Worm (Caenorhabditis elegans) whole organism, young adult: ENCODE data around the gene F01D5.6.
A peak's percentile ranks its signal among the peaks of the same experiment; 100 is the strongest.

Experiments
- B0261.1 ChIP-seq: sonication (generic microtip); optimal IDR thresholded peaks from 2 replicates; lab custom pipeline; 2016; ENCODE audit warnings: mild to moderate bottlenecking, missing genetic modification characterization, moderate library complexity, missing compliant biosample characterization
- C17E4.6 ChIP-seq: fragments of 200-800 bp; sonication (Bioruptor generic); IDR thresholded peaks from 2 replicates; pipeline ENCODE4 v1.3.6; 2022; ENCODE audit warnings: missing genetic modification reagents, missing genetic modification characterization, missing compliant biosample characterization
- F23B12.7 ChIP-seq: sonication (generic microtip); optimal IDR thresholded peaks from 2 replicates; lab custom pipeline; 2017; ENCODE audit warnings: missing genetic modification characterization, mild to moderate bottlenecking, missing compliant biosample characterization, antibody characterized with exemption, moderate library complexity; ENCODE audit not compliant: insufficient read depth
- F39B2.1 ChIP-seq: fragments of 200-800 bp; sonication (Bioruptor generic); IDR thresholded peaks from 2 replicates; pipeline ENCODE4 v1.3.6; 2022; ENCODE audit warnings: missing genetic modification reagents, missing genetic modification characterization, missing compliant biosample characterization
- T26A5.8 ChIP-seq: sonication (generic microtip); optimal IDR thresholded peaks from 2 replicates; lab custom pipeline; 2016; ENCODE audit warnings: missing genetic modification characterization, missing compliant biosample characterization
- Y53G8AR.9 ChIP-seq: fragments of 200-800 bp; sonication (Bioruptor generic); conservative IDR thresholded peaks from 2 replicates; pipeline ENCODE4 v1.3.6; 2022; ENCODE audit warnings: missing genetic modification reagents, missing genetic modification characterization, missing compliant biosample characterization
- Y79H2A.3 ChIP-seq: fragments of 200-800 bp; sonication (Bioruptor generic); conservative IDR thresholded peaks from 2 replicates; pipeline ENCODE4 v1.3.6; 2022; ENCODE audit warnings: missing genetic modification reagents, missing genetic modification characterization, missing compliant biosample characterization
- akir-1 ChIP-seq: fragments of 200-800 bp; sonication (Bioruptor generic); optimal IDR thresholded peaks from 2 replicates; lab custom pipeline; 2018; ENCODE audit warnings: mild to moderate bottlenecking, missing genetic modification characterization, moderate library complexity, missing compliant biosample characterization
- aptf-3 ChIP-seq: fragments of 200-800 bp; sonication (Bioruptor generic); IDR thresholded peaks from 2 replicates; pipeline ENCODE4 v1.3.6; 2022; ENCODE audit warnings: missing genetic modification characterization, missing compliant biosample characterization
- athp-1 ChIP-seq: sonication (generic microtip); optimal IDR thresholded peaks from 2 replicates; lab custom pipeline; 2017; ENCODE audit warnings: mild to moderate bottlenecking, missing genetic modification characterization, missing compliant biosample characterization
- bed-1 ChIP-seq: fragments of 200-800 bp; sonication (Bioruptor generic); IDR thresholded peaks from 2 replicates; pipeline ENCODE4 v1.3.6; 2022; ENCODE audit warnings: missing genetic modification reagents, missing genetic modification characterization, missing compliant biosample characterization
- ccch-3 ChIP-seq: fragments of 200-800 bp; sonication (Bioruptor generic); optimal IDR thresholded peaks from 2 replicates; lab custom pipeline; 2018; ENCODE audit warnings: mild to moderate bottlenecking, missing genetic modification characterization, missing compliant biosample characterization
- cebp-2 ChIP-seq: fragments of 200-800 bp; sonication (Bioruptor generic); IDR thresholded peaks from 2 replicates; pipeline ENCODE4 v1.3.6; 2022; ENCODE audit warnings: missing genetic modification characterization, missing compliant biosample characterization
- ceh-27 ChIP-seq: fragments of 200-800 bp; sonication (Bioruptor generic); optimal IDR thresholded peaks from 2 replicates; lab custom pipeline; 2018; ENCODE audit warnings: mild to moderate bottlenecking, missing genetic modification characterization, moderate library complexity, missing compliant biosample characterization
- ceh-79 ChIP-seq: sonication (generic microtip); optimal IDR thresholded peaks from 2 replicates; lab custom pipeline; 2017; ENCODE audit warnings: mild to moderate bottlenecking, missing genetic modification characterization, missing compliant biosample characterization
- die-1 ChIP-seq: sonication (generic microtip); optimal IDR thresholded peaks from 2 replicates; lab custom pipeline; 2016; ENCODE audit warnings: missing genotype, mild to moderate bottlenecking, missing genetic modification characterization, missing compliant biosample characterization
- ekl-4 ChIP-seq: fragments of 200-800 bp; sonication (Bioruptor generic); IDR thresholded peaks from 2 replicates; pipeline ENCODE4 v1.3.6; 2022; ENCODE audit warnings: missing genetic modification reagents, missing genetic modification characterization, missing compliant biosample characterization
- ets-4 ChIP-seq: fragments of 200-800 bp; sonication (Bioruptor generic); optimal IDR thresholded peaks from 2 replicates; lab custom pipeline; 2018; ENCODE audit warnings: mild to moderate bottlenecking, missing genetic modification characterization, missing compliant biosample characterization
- gei-17 ChIP-seq: fragments of 200-800 bp; sonication (Bioruptor generic); optimal IDR thresholded peaks from 2 replicates; lab custom pipeline; 2018; ENCODE audit warnings: mild to moderate bottlenecking, missing genetic modification characterization, missing compliant biosample characterization
- him-1 ChIP-seq: sonication (generic microtip); optimal IDR thresholded peaks from 2 replicates; lab custom pipeline; 2016; ENCODE audit warnings: missing genotype, missing genetic modification reagents, missing genetic modification characterization, missing compliant biosample characterization
- hlh-12 ChIP-seq: sonication (generic microtip); optimal IDR thresholded peaks from 2 replicates; lab custom pipeline; 2016; ENCODE audit warnings: missing genetic modification characterization, missing compliant biosample characterization
- hmg-20 ChIP-seq: fragments of 200-800 bp; sonication (Bioruptor generic); IDR thresholded peaks from 2 replicates; pipeline ENCODE4 v1.3.6; 2022; ENCODE audit warnings: missing genetic modification reagents, missing genetic modification characterization, missing compliant biosample characterization
- hsf-1 ChIP-seq: fragments of 200-800 bp; sonication (Bioruptor generic); IDR thresholded peaks from 2 replicates; pipeline ENCODE4 v1.3.6; 2022; ENCODE audit warnings: missing genetic modification reagents, missing genetic modification characterization, missing compliant biosample characterization
- lag-1 ChIP-seq: fragments of 200-800 bp; sonication (Bioruptor generic); IDR thresholded peaks from 2 replicates; pipeline ENCODE4 v1.3.6; 2022; ENCODE audit warnings: missing genetic modification reagents, missing genetic modification characterization, missing compliant biosample characterization
- let-526 ChIP-seq: fragments of 200-800 bp; sonication (Bioruptor generic); IDR thresholded peaks from 2 replicates; pipeline ENCODE4 v1.3.6; 2022; ENCODE audit warnings: missing genetic modification reagents, missing genetic modification characterization, missing compliant biosample characterization
- lin-40 ChIP-seq: sonication (generic microtip); optimal IDR thresholded peaks from 2 replicates; lab custom pipeline; 2016; ENCODE audit warnings: missing genetic modification characterization, mild to moderate bottlenecking, missing compliant biosample characterization, missing genotype, missing genetic modification reagents
- lir-1 ChIP-seq: fragments of 200-800 bp; sonication (Bioruptor generic); conservative IDR thresholded peaks from 2 replicates; pipeline ENCODE4 v1.3.6; 2022; ENCODE audit warnings: missing genetic modification reagents, missing genetic modification characterization, missing compliant biosample characterization
- nhr-120 ChIP-seq: fragments of 200-800 bp; sonication (Bioruptor generic); IDR thresholded peaks from 2 replicates; pipeline ENCODE4 v1.3.6; 2022; ENCODE audit warnings: missing genetic modification characterization, missing compliant biosample characterization
- nhr-179 ChIP-seq: sonication (generic microtip); optimal IDR thresholded peaks from 2 replicates; lab custom pipeline; 2016; ENCODE audit warnings: mild to moderate bottlenecking, missing genetic modification characterization, missing compliant biosample characterization
- nhr-27 ChIP-seq: fragments of 200-800 bp; sonication (Bioruptor generic); optimal IDR thresholded peaks from 2 replicates; lab custom pipeline; 2018; ENCODE audit warnings: mild to moderate bottlenecking, missing genetic modification characterization, moderate library complexity, missing compliant biosample characterization
- nhr-80 ChIP-seq: sonication (generic microtip); optimal IDR thresholded peaks from 2 replicates; lab custom pipeline; 2016; ENCODE audit warnings: missing genetic modification characterization, missing compliant biosample characterization
- rpc-1 ChIP-seq, 2 experiments: fragments of 150-350 bp in 1 of 2; sonication (generic microtip) in 1 of 2; optimal IDR thresholded peaks; 2 replicates each; lab custom pipeline; 2014 to 2018; ENCODE audit warnings: missing biosample characterization in 1 of 2, missing genetic modification characterization in 1 of 2, missing genetic modification reagents in 1 of 2, missing genotype in 1 of 2
- tbx-9 ChIP-seq: sonication (generic microtip); optimal IDR thresholded peaks from 2 replicates; lab custom pipeline; 2016; ENCODE audit warnings: borderline replicate concordance, missing genetic modification characterization, inconsistent platforms, missing compliant biosample characterization
- tlf-1 ChIP-seq: fragments of 200-800 bp; sonication (Bioruptor generic); optimal IDR thresholded peaks from 2 replicates; lab custom pipeline; 2018; ENCODE audit warnings: mild to moderate bottlenecking, missing genetic modification characterization, missing compliant biosample characterization
- unc-130 ChIP-seq: sonication (generic microtip); optimal IDR thresholded peaks from 2 replicates; lab custom pipeline; 2016; ENCODE audit warnings: missing genetic modification reagents, missing genetic modification characterization, missing compliant biosample characterization
- zim-3 ChIP-seq: sonication (generic microtip); optimal IDR thresholded peaks from 2 replicates; lab custom pipeline; 2017; ENCODE audit warnings: mild to moderate bottlenecking, missing genetic modification characterization, moderate library complexity, missing compliant biosample characterization
- ztf-26 ChIP-seq: sonication (generic microtip); optimal IDR thresholded peaks from 2 replicates; lab custom pipeline; 2017; ENCODE audit warnings: missing genetic modification characterization, missing compliant biosample characterization
- ztf-3 ChIP-seq: fragments of 200-800 bp; sonication (Bioruptor generic); optimal IDR thresholded peaks from 2 replicates; lab custom pipeline; 2018; ENCODE audit warnings: mild to moderate bottlenecking, missing genetic modification characterization, missing compliant biosample characterization

Gene F01D5.6

DNA sequence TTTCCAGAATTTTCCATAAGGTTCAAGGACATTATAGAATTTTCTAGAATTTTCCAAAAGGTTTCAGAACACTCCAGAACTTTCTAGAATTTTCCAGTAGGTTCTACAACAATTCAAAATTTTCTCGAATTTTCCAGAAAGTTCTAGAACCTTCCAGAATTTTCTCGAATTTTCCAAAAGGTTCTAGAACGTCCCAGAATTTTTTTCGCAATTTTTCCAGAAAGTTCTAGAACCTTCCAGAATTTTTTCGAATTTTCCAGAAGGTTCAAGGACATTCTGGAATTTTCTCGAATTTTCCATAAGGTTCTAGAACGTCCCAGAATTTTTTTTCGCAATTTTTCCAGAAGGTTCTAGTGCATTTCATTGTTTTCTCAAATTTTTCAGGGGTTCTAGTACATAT lies 28.6 kb upstream of the F01D5.6 start:
- TF ChIP-seq hsf-1 (peak; percentile 93), unc-130 (GFP tag; lab: Kevin White, UChicago) (no peak), rpc-1 (optimal IDR thresholded peaks at IDR 0.05; lab: Kevin White, UChicago) (peak; percentile 31), rpc-1 (tag; optimal IDR thresholded peaks at IDR 0.05; lab: Kevin White, UChicago) (no peak)

DNA sequence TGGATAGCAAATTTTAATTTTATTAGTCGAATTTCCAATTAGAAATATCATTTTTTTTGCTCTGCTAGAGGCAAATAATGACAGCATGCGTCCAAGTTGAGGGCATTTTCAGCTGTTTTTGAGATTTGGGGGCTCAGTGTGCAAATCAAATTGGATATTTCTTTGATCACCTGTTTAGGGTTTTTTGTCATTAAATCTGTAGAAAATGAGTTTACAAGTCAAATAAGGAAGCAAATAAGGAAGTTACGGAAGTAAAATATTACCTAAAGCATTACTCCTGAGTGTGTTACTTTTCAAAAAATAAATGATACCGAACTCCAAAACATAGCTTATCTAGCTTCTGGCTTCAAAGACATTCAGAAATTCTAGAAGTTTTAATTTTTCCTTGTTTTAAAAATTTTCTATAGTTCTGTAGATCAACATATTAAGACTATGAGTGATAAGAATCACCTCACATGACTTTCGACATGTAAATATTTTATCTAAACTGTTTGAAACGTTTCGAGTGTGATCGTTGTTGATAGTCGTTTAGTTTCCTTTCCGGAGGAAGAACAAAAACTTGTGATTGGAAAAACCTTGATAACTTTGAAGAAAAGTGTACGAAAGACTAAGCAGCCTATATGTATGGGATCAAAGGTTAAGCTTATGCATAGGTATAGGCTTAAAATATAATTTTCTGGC lies 26.3 kb upstream of the F01D5.6 start, which contains the start of gene sre-48:
Gene sre-48 (minus strand): TSS at position 51 of the 681 bp plus-strand sequence.
- no peak for TF ChIP-seq Y79H2A.3
- no peak for TF ChIP-seq let-526
- TF ChIP-seq nhr-120 (GFP tag; lab: Robert Waterston, UW) = no peak
- no peak for TF ChIP-seq zim-3 (tag; lab: Kevin White, UChicago)
- no peak for TF ChIP-seq aptf-3 (GFP tag; lab: Robert Waterston, UW)
- no peak for TF ChIP-seq ekl-4
- TF ChIP-seq hmg-20 = no peak
- no peak for TF ChIP-seq lir-1 (GFP tag; lab: Robert Waterston, UW)
- no peak for TF ChIP-seq bed-1 (GFP tag; lab: Robert Waterston, UW)
- TF ChIP-seq T26A5.8 (tag; lab: Kevin White, UChicago) = no peak
- TF ChIP-seq ceh-27 (GFP tag; lab: Kevin White, UChicago) = no peak
- no peak for TF ChIP-seq him-1 (tag; lab: Kevin White, UChicago)
- no peak for TF ChIP-seq lag-1
- no peak for TF ChIP-seq C17E4.6 (GFP tag; lab: Robert Waterston, UW)
- no peak for TF ChIP-seq nhr-27 (tag; lab: Kevin White, UChicago)
- TF ChIP-seq ztf-26 (tag; lab: Kevin White, UChicago) = no peak
- no peak for TF ChIP-seq ceh-79 (tag; lab: Kevin White, UChicago)
- no peak for TF ChIP-seq ccch-3 (GFP tag; lab: Kevin White, UChicago)
- TF ChIP-seq, all 124 proteins: peak for 0

DNA sequence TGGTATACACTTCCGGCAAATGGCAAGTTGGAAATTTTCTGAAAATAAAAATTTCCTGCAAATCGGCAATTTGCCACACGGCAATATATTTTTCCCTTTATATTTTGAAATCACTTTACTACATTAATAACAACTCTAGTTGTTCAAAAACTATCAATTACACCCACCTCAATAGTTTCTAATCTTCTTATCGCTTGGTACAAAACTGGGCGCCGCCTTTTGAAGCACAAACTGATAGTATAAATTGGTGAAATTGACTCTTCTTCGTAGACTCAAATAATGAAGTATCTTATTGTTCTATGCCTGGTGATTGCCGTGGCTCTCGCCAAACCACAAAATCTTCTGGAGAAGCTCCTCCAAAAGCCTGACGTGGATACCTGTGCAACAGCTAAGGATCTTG lies 25.2 kb upstream of the F01D5.6 start, which contains the start of gene Y39G8B.9:
Gene Y39G8B.9 (plus strand): TSS at position 269 of the 400 bp plus-strand sequence.
- peak; percentile 25 for TF ChIP-seq nhr-80 (tag; lab: Kevin White, UChicago)
- no peak for TF ChIP-seq cebp-2 (GFP tag; lab: Robert Waterston, UW)

DNA sequence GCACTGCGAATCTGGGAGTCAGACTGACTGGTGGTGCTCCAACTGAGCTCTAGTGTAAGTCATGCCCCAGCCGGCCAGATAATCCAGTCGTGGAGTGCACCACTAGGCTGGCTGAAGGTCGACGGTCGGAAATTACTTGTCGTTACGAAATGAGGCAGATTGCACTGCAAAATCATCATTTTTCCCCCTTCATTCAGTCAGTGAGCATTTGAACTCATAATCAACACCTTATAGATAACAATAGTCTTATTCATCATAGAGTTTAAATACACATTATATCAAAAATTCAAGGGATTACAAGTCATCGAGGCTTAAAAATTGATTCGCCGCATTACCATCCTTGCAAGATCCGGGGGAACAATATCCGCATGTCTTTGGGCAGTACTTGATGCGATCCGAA lies 24.5 kb upstream of the F01D5.6 start:
- no peak for TF ChIP-seq ztf-3 (GFP tag; lab: Kevin White, UChicago)
- TF ChIP-seq akir-1 = no peak
- TF ChIP-seq lin-40 (tag; lab: Kevin White, UChicago) = no peak
- no peak for TF ChIP-seq ceh-27 (GFP tag; lab: Kevin White, UChicago)
- no peak for TF ChIP-seq die-1 (tag; lab: Kevin White, UChicago)
- TF ChIP-seq B0261.1 (tag; lab: Kevin White, UChicago) = no peak
- no peak for TF ChIP-seq F39B2.1 (GFP tag; lab: Robert Waterston, UW)
- TF ChIP-seq gei-17 (GFP tag; lab: Kevin White, UChicago) = no peak
- TF ChIP-seq F23B12.7 (tag; lab: Kevin White, UChicago) = no peak
- no peak for TF ChIP-seq tlf-1 (GFP tag; lab: Kevin White, UChicago)
- no peak for TF ChIP-seq Y53G8AR.9 (GFP tag; lab: Robert Waterston, UW)
- TF ChIP-seq nhr-179 (tag; lab: Kevin White, UChicago) = no peak
- no peak for TF ChIP-seq ets-4 (GFP tag; lab: Kevin White, UChicago)
- no peak for TF ChIP-seq tbx-9 (tag; lab: Kevin White, UChicago)
- TF ChIP-seq hlh-12 = no peak
- no peak for TF ChIP-seq athp-1 (tag; lab: Kevin White, UChicago)
- TF ChIP-seq unc-130 (GFP tag; lab: Kevin White, UChicago) = no peak
